Worm (Caenorhabditis elegans) whole organism, young adult: ENCODE measurements around the gene atg-16.2.
A peak's percentile ranks its signal among the peaks of the same experiment; 100 is the strongest.

Experiments used
- D2030.7 ChIP-seq: fragments of 200-800 bp; sonication (Bioruptor generic); IDR thresholded peaks from 2 replicates; pipeline ENCODE4 v1.3.6; 2022; ENCODE audit warnings: missing genetic modification reagents, missing genetic modification characterization, missing compliant biosample characterization
- F22D6.2 ChIP-seq: sonication (generic microtip); optimal IDR thresholded peaks from 2 replicates; lab custom pipeline; 2016; ENCODE audit warnings: mild to moderate bottlenecking, missing genetic modification characterization, missing compliant biosample characterization
- F33H1.4 ChIP-seq: fragments of 200-800 bp; sonication (Bioruptor generic); IDR thresholded peaks from 2 replicates; pipeline ENCODE4 v1.3.6; 2022; ENCODE audit warnings: missing genetic modification reagents, missing genetic modification characterization, missing compliant biosample characterization
- F37B4.10 ChIP-seq: fragments of 200-800 bp; sonication (Bioruptor generic); IDR thresholded peaks from 2 replicates; pipeline ENCODE4 v1.3.6; 2022; ENCODE audit warnings: missing genetic modification characterization, missing compliant biosample characterization
- F52B5.7 ChIP-seq: sonication (generic microtip); optimal IDR thresholded peaks from 2 replicates; lab custom pipeline; 2016; ENCODE audit warnings: mild to moderate bottlenecking, missing genetic modification characterization, missing compliant biosample characterization
- K11D2.4 ChIP-seq: fragments of 200-800 bp; sonication (Bioruptor generic); IDR thresholded peaks from 2 replicates; pipeline ENCODE4 v1.3.6; 2022; ENCODE audit warnings: missing genetic modification reagents, missing genetic modification characterization, missing compliant biosample characterization
- Y56A3A.18 ChIP-seq: fragments of 200-800 bp; sonication (Bioruptor generic); IDR thresholded peaks from 2 replicates; pipeline ENCODE4 v1.3.6; 2022; ENCODE audit warnings: missing genetic modification reagents, missing genetic modification characterization, missing compliant biosample characterization
- Y79H2A.3 ChIP-seq: fragments of 200-800 bp; sonication (Bioruptor generic); conservative IDR thresholded peaks from 2 replicates; pipeline ENCODE4 v1.3.6; 2022; ENCODE audit warnings: missing genetic modification reagents, missing genetic modification characterization, missing compliant biosample characterization
- akir-1 ChIP-seq: fragments of 200-800 bp; sonication (Bioruptor generic); optimal IDR thresholded peaks from 2 replicates; lab custom pipeline; 2018; ENCODE audit warnings: mild to moderate bottlenecking, missing genetic modification characterization, moderate library complexity, missing compliant biosample characterization
- aptf-2 ChIP-seq: fragments of 200-800 bp; sonication (Bioruptor generic); conservative IDR thresholded peaks from 2 replicates; pipeline ENCODE4 v1.3.6; 2022; ENCODE audit warnings: missing genetic modification reagents, missing genetic modification characterization, missing compliant biosample characterization
- aptf-3 ChIP-seq: fragments of 200-800 bp; sonication (Bioruptor generic); IDR thresholded peaks from 2 replicates; pipeline ENCODE4 v1.3.6; 2022; ENCODE audit warnings: missing genetic modification characterization, missing compliant biosample characterization
- atf-7 ChIP-seq: sonication (generic microtip); optimal IDR thresholded peaks from 2 replicates; lab custom pipeline; 2017; ENCODE audit warnings: mild to moderate bottlenecking, missing genetic modification characterization, missing compliant biosample characterization
- attf-3 ChIP-seq: fragments of 200-800 bp; sonication (Bioruptor generic); conservative IDR thresholded peaks from 2 replicates; pipeline ENCODE4 v1.3.6; 2022; ENCODE audit warnings: missing genetic modification reagents, missing genetic modification characterization, missing compliant biosample characterization
- die-1 ChIP-seq: sonication (generic microtip); optimal IDR thresholded peaks from 2 replicates; lab custom pipeline; 2016; ENCODE audit warnings: missing genotype, mild to moderate bottlenecking, missing genetic modification characterization, missing compliant biosample characterization
- dpl-1 ChIP-seq: fragments of 150-350 bp; optimal IDR thresholded peaks from 2 replicates; lab custom pipeline; 2014; ENCODE audit warnings: missing biosample characterization, missing genetic modification reagents, missing genetic modification characterization
- efl-1 ChIP-seq: fragments of 150-350 bp; optimal IDR thresholded peaks from 2 replicates; lab custom pipeline; 2014; ENCODE audit warnings: missing biosample characterization, missing genetic modification reagents, missing genetic modification characterization
- egrh-3 ChIP-seq: fragments of 200-800 bp; sonication (Bioruptor generic); IDR thresholded peaks from 2 replicates; pipeline ENCODE4 v1.3.6; 2022; ENCODE audit warnings: missing genetic modification reagents, missing genetic modification characterization, missing compliant biosample characterization
- hrde-1 ChIP-seq: sonication (generic microtip); optimal IDR thresholded peaks from 2 replicates; lab custom pipeline; 2016; ENCODE audit warnings: missing genetic modification characterization, mild to moderate bottlenecking, missing compliant biosample characterization, moderate library complexity, missing genotype, missing genetic modification reagents, borderline replicate concordance
- lin-35 ChIP-seq, 3 experiments: fragments of 150-350 bp in 2 of 3; sonication (generic microtip) in 1 of 3; optimal IDR thresholded peaks; 2 replicates each; lab custom pipeline; 2014 to 2018; ENCODE audit warnings: missing biosample characterization in 3 of 3, missing genetic modification characterization in 3 of 3, missing genetic modification reagents in 3 of 3
- lin-54 ChIP-seq: fragments of 200-800 bp; sonication (Bioruptor generic); optimal IDR thresholded peaks from 2 replicates; lab custom pipeline; 2018; ENCODE audit warnings: mild to moderate bottlenecking, missing genetic modification characterization, missing compliant biosample characterization
- madf-10 ChIP-seq: sonication (generic microtip); optimal IDR thresholded peaks from 2 replicates; lab custom pipeline; 2016; ENCODE audit warnings: mild to moderate bottlenecking, missing genetic modification characterization, missing compliant biosample characterization
- nhr-80 ChIP-seq: sonication (generic microtip); optimal IDR thresholded peaks from 2 replicates; lab custom pipeline; 2016; ENCODE audit warnings: missing genetic modification characterization, missing compliant biosample characterization
- pha-4 ChIP-seq: fragments of 150-350 bp; sonication (generic microtip); optimal IDR thresholded peaks from 2 replicates; lab custom pipeline; 2014; ENCODE audit warnings: missing biosample characterization, missing genetic modification reagents, missing genetic modification characterization
- rec-8 ChIP-seq, 2 experiments: sonication (generic microtip); optimal IDR thresholded peaks; 2 replicates each; lab custom pipeline; 2016; ENCODE audit warnings: mild to moderate bottlenecking in 2 of 2, missing genetic modification characterization in 2 of 2, missing genetic modification reagents in 2 of 2, missing genotype in 2 of 2, missing biosample characterization in 1 of 2, missing compliant biosample characterization in 1 of 2, moderate library complexity in 1 of 2
- repo-1 ChIP-seq: sonication (generic microtip); optimal IDR thresholded peaks from 2 replicates; lab custom pipeline; 2017; ENCODE audit warnings: mild to moderate bottlenecking, missing genetic modification characterization, missing compliant biosample characterization
- rpc-1 ChIP-seq, 2 experiments: fragments of 150-350 bp in 1 of 2; sonication (generic microtip) in 1 of 2; optimal IDR thresholded peaks; 2 replicates each; lab custom pipeline; 2014 to 2018; ENCODE audit warnings: missing biosample characterization in 1 of 2, missing genetic modification characterization in 1 of 2, missing genetic modification reagents in 1 of 2, missing genotype in 1 of 2
- sea-2 ChIP-seq: fragments of 200-800 bp; sonication (Bioruptor generic); IDR thresholded peaks from 2 replicates; pipeline ENCODE4 v1.3.6; 2022; ENCODE audit warnings: missing genetic modification characterization, missing compliant biosample characterization
- snpc-1.1 ChIP-seq: sonication (generic microtip); optimal IDR thresholded peaks from 2 replicates; lab custom pipeline; 2017; ENCODE audit warnings: missing genetic modification characterization, mild to moderate bottlenecking, missing compliant biosample characterization, antibody characterized with exemption, moderate library complexity, missing genotype, missing genetic modification reagents; ENCODE audit not compliant: insufficient read depth
- ztf-26 ChIP-seq: sonication (generic microtip); optimal IDR thresholded peaks from 2 replicates; lab custom pipeline; 2017; ENCODE audit warnings: missing genetic modification characterization, missing compliant biosample characterization
- ztf-6 ChIP-seq: fragments of 200-800 bp; sonication (Bioruptor generic); IDR thresholded peaks from 2 replicates; pipeline ENCODE4 v1.3.6; 2022; ENCODE audit warnings: missing genetic modification reagents, missing genetic modification characterization, missing compliant biosample characterization

The atg-16.2 gene

DNA sequence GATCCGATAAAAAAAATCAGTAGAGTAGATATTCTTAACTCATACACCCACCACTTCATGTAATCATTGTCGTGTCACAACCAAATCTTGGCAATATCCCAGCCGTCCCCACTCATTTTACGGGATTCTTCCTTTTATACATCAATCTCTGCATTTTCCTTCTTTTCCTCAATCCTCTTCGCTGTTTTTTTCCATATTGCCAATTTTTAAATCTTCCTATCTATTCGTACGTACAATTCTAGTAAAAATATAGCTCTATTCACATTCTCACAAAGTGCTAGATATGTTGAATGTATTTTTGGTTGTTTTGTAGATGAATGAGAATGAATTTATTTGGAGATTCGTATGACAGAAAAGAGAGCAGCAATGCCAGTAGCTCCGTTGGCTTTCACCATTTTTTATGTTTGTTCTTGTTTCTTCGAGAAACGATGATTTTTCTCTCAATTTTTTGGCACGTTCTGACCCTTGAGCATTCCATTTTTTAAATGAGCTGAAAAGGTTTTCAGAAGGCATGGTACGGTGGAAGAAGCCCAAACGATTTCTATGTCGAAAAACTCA lies 22.1 kb upstream of the atg-16.2 start, which contains the start of gene T28D9.16 (continued):
- no peak for TF ChIP-seq F52B5.7 (tag; lab: Kevin White, UChicago)

DNA sequence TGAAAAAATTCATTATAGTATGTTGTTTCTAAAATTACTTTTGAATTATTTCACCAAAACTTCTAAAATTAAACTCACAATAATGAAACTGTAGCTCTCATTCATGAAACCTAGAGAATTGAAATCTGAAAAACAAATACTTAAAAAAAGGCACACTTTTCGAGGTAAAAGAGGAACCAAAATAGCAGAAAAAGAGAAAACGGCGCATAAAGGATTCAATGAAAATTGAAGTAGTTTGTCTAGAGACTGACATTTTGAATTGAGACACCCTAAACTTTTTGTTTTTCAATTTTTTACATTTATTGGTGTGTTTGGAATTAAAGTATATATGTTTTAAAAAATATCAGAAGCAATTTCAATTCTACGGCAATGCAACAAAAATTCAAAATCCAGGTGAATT lies 17.8 kb upstream of the atg-16.2 start, which contains the start of gene dgk-5:
Gene dgk-5 (minus strand): TSS at position 101 of the 400 bp plus-strand sequence.
- no peak for TF ChIP-seq efl-1 (GFP tag; lab: Kevin White, UChicago)
- TF ChIP-seq repo-1 (tag; lab: Kevin White, UChicago) = no peak
- TF ChIP-seq D2030.7 (GFP tag; lab: Robert Waterston, UW) = no peak
- TF ChIP-seq rec-8 (tag; optimal IDR thresholded peaks at IDR 0.05; lab: Kevin White, UChicago) = no peak
- TF ChIP-seq pha-4 = no peak
- no peak for TF ChIP-seq rpc-1 (optimal IDR thresholded peaks at IDR 0.05; lab: Kevin White, UChicago)
- TF ChIP-seq rpc-1 (tag; optimal IDR thresholded peaks at IDR 0.05; lab: Kevin White, UChicago) = no peak
- no peak for TF ChIP-seq lin-54 (GFP tag; lab: Kevin White, UChicago)
- no peak for TF ChIP-seq Y56A3A.18
- TF ChIP-seq F33H1.4 (GFP tag; lab: Robert Waterston, UW) = no peak
- no peak for TF ChIP-seq aptf-2 (GFP tag; lab: Robert Waterston, UW)
- no peak for TF ChIP-seq madf-10
- no peak for TF ChIP-seq attf-3 (GFP tag; lab: Robert Waterston, UW)
- no peak for TF ChIP-seq egrh-3 (GFP tag; lab: Robert Waterston, UW)
- no peak for TF ChIP-seq lin-35 (GFP tag; optimal IDR thresholded peaks at IDR 0.05; lab: Kevin White, UChicago)
- no peak for TF ChIP-seq die-1
- no peak for TF ChIP-seq Y79H2A.3 (GFP tag; lab: Robert Waterston, UW)
- TF ChIP-seq dpl-1 = no peak
- TF ChIP-seq ztf-6 = no peak
- no peak for TF ChIP-seq sea-2 (GFP tag; lab: Robert Waterston, UW)

ce11 chrII:6469340-6469739 lies 16.1 kb upstream of the atg-16.2 start:
- no peak for TF ChIP-seq Y56A3A.18
- TF ChIP-seq nhr-80 (tag; lab: Kevin White, UChicago) = peak; percentile 71
- TF ChIP-seq, all 124 proteins: peak for 1

DNA sequence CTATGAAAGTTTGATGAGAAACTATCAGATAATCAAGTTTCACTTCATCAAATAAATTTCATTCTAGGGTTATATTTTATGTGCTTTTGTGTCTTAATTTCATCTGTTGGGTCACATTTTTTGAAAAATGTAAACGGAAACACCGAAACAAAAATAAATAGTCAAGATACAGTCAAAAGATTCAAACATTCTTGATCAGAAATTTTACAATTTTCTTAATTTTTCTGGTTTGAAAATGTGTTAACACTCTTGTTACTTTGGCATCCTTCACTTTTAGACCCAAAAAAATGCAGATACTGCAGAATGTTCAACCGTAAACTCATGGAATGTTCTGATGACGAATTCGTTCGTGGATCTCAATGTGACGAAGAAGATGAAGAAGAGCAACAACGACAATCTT lies 1.5 kb upstream of the atg-16.2 start, which contains the start of gene aptf-1:
Gene aptf-1 (plus strand): TSS at position 301 of the 400 bp plus-strand sequence.
- no peak for TF ChIP-seq snpc-1.1 (tag; lab: Kevin White, UChicago)
- no peak for TF ChIP-seq F37B4.10 (GFP tag; lab: Robert Waterston, UW)

DNA sequence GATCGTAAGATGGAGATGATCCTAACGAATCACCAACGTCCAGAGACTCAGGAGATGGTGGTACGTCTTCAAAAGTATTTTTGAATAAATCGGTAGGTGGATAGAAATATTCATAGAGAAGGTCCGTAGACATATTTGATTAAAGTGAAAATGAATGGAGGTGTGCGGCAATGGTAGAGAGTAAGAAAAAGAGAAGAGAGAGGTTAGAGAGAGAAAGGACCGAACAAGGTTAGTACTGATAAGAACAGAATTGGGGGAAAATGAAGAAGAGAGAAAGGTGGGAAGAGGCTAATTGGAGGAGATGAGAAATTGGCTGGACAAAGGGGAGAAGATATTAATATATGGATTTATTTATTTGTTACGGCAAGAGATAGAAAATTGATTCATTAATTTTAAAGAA lies 3.5 kb downstream of the atg-16.2 start, which contains the start of gene nhr-22:
Gene nhr-22 (minus strand): TSS at position 137 of the 400 bp plus-strand sequence.
- TF ChIP-seq lin-54 (GFP tag; lab: Kevin White, UChicago) = no peak
- TF ChIP-seq atf-7 (tag; lab: Kevin White, UChicago) = no peak
- TF ChIP-seq hrde-1 = no peak
- no peak for TF ChIP-seq aptf-3 (GFP tag; lab: Robert Waterston, UW)
- no peak for TF ChIP-seq K11D2.4 (GFP tag; lab: Robert Waterston, UW)
- TF ChIP-seq aptf-2 (GFP tag; lab: Robert Waterston, UW) = no peak
- TF ChIP-seq F22D6.2 (tag; lab: Kevin White, UChicago) = no peak
- TF ChIP-seq ztf-26 (tag; lab: Kevin White, UChicago) = no peak
- no peak for TF ChIP-seq akir-1 (GFP tag; lab: Kevin White, UChicago)
- no peak for TF ChIP-seq F37B4.10 (GFP tag; lab: Robert Waterston, UW)
- no peak for TF ChIP-seq lin-35 (GFP tag; optimal IDR thresholded peaks at IDR 0.05; lab: Kevin White, UChicago)
- TF ChIP-seq, all 124 proteins: peak for 0
